Fruit fly (Drosophila melanogaster): ENCODE data around the gene CG10347.

The CG10347 gene

dm6 chrX:11817183-11817972 lies 37.4 kb downstream of the CG10347 start (continued):
- TF ChIP-seq CG6276 (GFP tag; optimal IDR thresholded peaks at IDR 0.05) (no peak), CG8319 (GFP tag; optimal IDR thresholded peaks at IDR 0.05) (no peak), salr (GFP tag; optimal IDR thresholded peaks at IDR 0.05) (no peak), Sox102F (GFP tag; optimal IDR thresholded peaks at IDR 0.05) (no peak), Eip93F (GFP tag; optimal IDR thresholded peaks at IDR 0.05) (no peak), CG6792 (GFP tag; optimal IDR thresholded peaks at IDR 0.05) (no peak), Ets21C (GFP tag; optimal IDR thresholded peaks at IDR 0.05) (no peak), Smox (GFP tag; optimal IDR thresholded peaks at IDR 0.05) (no peak), CG6163 (GFP tag; IDR thresholded peaks at IDR 0.05) (peak; percentile 79), CG34406 (GFP tag; optimal IDR thresholded peaks at IDR 0.05) (no peak), achi (GFP tag; optimal IDR thresholded peaks at IDR 0.05) (no peak), net (GFP tag; optimal IDR thresholded peaks at IDR 0.05) (no peak), fd59A (GFP tag; optimal IDR thresholded peaks at IDR 0.05) (no peak), CG6808 (GFP tag; optimal IDR thresholded peaks at IDR 0.05) (peak; percentile 47), Sox15 (GFP tag; optimal IDR thresholded peaks at IDR 0.05) (no peak), CG32006 (GFP tag; optimal IDR thresholded peaks at IDR 0.05) (no peak), Met (GFP tag; optimal IDR thresholded peaks at IDR 0.05) (no peak), CG11294 (GFP tag; IDR thresholded peaks at IDR 0.05) (no peak), CG8119 (GFP tag; IDR thresholded peaks at IDR 0.05) (peak; percentile 23; the same call in 2 of the 3 replicates), CG10669 (GFP tag; optimal IDR thresholded peaks at IDR 0.05) (no peak), acj6 (GFP tag; optimal IDR thresholded peaks at IDR 0.05) (no peak), Eip78C (GFP tag) (no peak)

dm6 chrX:11816434-11816948 lies 38.2 kb downstream of the CG10347 start, which contains the start of the genes CG1578 and rudhira:
Gene CG1578 (minus strand): TSS chrX:11816551.
Gene rudhira (plus strand): TSS chrX:11816898.
- TF ChIP-seq CG6163 (GFP tag; IDR thresholded peaks at IDR 0.05) (0 out of 3 replicates have a peak, but pooled peaks have one; percentile 0), lz (GFP tag; optimal IDR thresholded peaks at IDR 0.05) (peak; percentile 11), Eip78C (GFP tag) (peak; percentile 38), eg (GFP tag; IDR thresholded peaks at IDR 0.05) (no peak; the same call in 2 of the 3 replicates), Sox102F (GFP tag; optimal IDR thresholded peaks at IDR 0.05) (peak; percentile 33), Eip93F (GFP tag; optimal IDR thresholded peaks at IDR 0.05) (peak; percentile 8), svp (GFP tag) (peak; percentile 60), Met (GFP tag; optimal IDR thresholded peaks at IDR 0.05) (no peak), Gug (GFP tag; IDR thresholded peaks at IDR 0.05) (no peak), CG6854 (GFP tag; optimal IDR thresholded peaks at IDR 0.05) (no peak), Blimp-1 (GFP tag; optimal IDR thresholded peaks at IDR 0.05) (no peak), vri (GFP tag; optimal IDR thresholded peaks at IDR 0.05) (no peak)

- no peak for TF ChIP-seq topi (GFP tag; optimal IDR thresholded peaks at IDR 0.05)
- TF ChIP-seq Eip78C (GFP tag) = peak; percentile 39
- TF ChIP-seq Blimp-1 (GFP tag; optimal IDR thresholded peaks at IDR 0.05) = peak; percentile 92
- TF ChIP-seq fkh (GFP tag; optimal IDR thresholded peaks at IDR 0.05) = peak; percentile 15
- TF ChIP-seq pdm3 (GFP tag; optimal IDR thresholded peaks at IDR 0.05) = no peak
- TF ChIP-seq eg (GFP tag; IDR thresholded peaks at IDR 0.05) = 0 out of 3 replicates have a peak, but pooled peaks have one; percentile 31
- no peak for TF ChIP-seq dac (GFP tag; optimal IDR thresholded peaks at IDR 0.05)
- peak; percentile 66 for TF ChIP-seq svp (GFP tag)
Measured at dm6 chrX:11815356-11816270, 39.1 kb downstream of the CG10347 start.
